Worm (Caenorhabditis elegans) whole organism, L1 larva: Measurements from ENCODE around the gene igcm-2.

Source experiments
- C04F5.9 ChIP-seq: sonication (generic microtip); optimal IDR thresholded peaks from 2 replicates; lab custom pipeline; 2016; ENCODE audit warnings: missing genetic modification characterization, missing compliant biosample characterization
- C16A3.4 ChIP-seq: fragments of 150-350 bp; optimal IDR thresholded peaks from 2 replicates; lab custom pipeline; 2014; ENCODE audit warnings: missing biosample characterization, missing genetic modification characterization
- C34B4.2 ChIP-seq: sonication (generic microtip); optimal IDR thresholded peaks from 2 replicates; lab custom pipeline; 2017; ENCODE audit warnings: mild to moderate bottlenecking, missing genetic modification characterization, missing compliant biosample characterization
- alr-1 ChIP-seq: fragments of 200-800 bp; sonication (Bioruptor generic); optimal IDR thresholded peaks from 2 replicates; lab custom pipeline; 2018; ENCODE audit warnings: borderline replicate concordance, mild to moderate bottlenecking, missing genetic modification characterization, missing compliant biosample characterization
- aly-2 ChIP-seq: fragments of 150-350 bp; optimal IDR thresholded peaks from 2 replicates; lab custom pipeline; 2014; ENCODE audit warnings: missing biosample characterization, missing genetic modification characterization
- blmp-1 ChIP-seq: fragments of 150-350 bp; optimal IDR thresholded peaks from 2 replicates; lab custom pipeline; 2014; ENCODE audit warnings: missing biosample characterization, missing genetic modification characterization
- ces-1 ChIP-seq: fragments of 150-350 bp; optimal IDR thresholded peaks from 2 replicates; lab custom pipeline; 2014; ENCODE audit warnings: missing biosample characterization, missing genetic modification reagents, missing genetic modification characterization
- dpl-1 ChIP-seq, 3 experiments: fragments of 150-350 bp in 2 of 3; sonication (generic microtip) in 1 of 3; optimal IDR thresholded peaks; 2 replicates each; lab custom pipeline; 2014 to 2017; ENCODE audit warnings: missing biosample characterization in 3 of 3, missing genetic modification characterization in 3 of 3, missing genetic modification reagents in 3 of 3
- efl-1 ChIP-seq, 4 experiments: fragments of 150-350 bp; optimal IDR thresholded peaks in 3 of 4; peaks in 1 of 4; 1 replicate in 1 of 4; 2 replicates in 3 of 4; lab custom pipeline; 2014; ENCODE audit warnings: missing biosample characterization in 2 of 4, missing genetic modification characterization in 2 of 4, missing genetic modification reagents in 2 of 4
- efl-3 ChIP-seq: fragments of 200-800 bp; sonication (Bioruptor generic); optimal IDR thresholded peaks from 2 replicates; lab custom pipeline; 2018; ENCODE audit warnings: mild to moderate bottlenecking, missing genetic modification characterization, missing compliant biosample characterization
- egl-27 ChIP-seq, 2 experiments: fragments of 150-350 bp in 1 of 2; sonication (generic microtip); optimal IDR thresholded peaks; 3 replicates each; lab custom pipeline; 2017 to 2018; ENCODE audit warnings: missing biosample characterization in 2 of 2, missing genetic modification characterization in 2 of 2, missing genetic modification reagents in 2 of 2
- elt-2 ChIP-seq: sonication (generic microtip); optimal IDR thresholded peaks from 2 replicates; lab custom pipeline; 2016; ENCODE audit warnings: missing genetic modification characterization, mild to moderate bottlenecking, inconsistent platforms, missing compliant biosample characterization, missing genetic modification reagents
- elt-3 ChIP-seq, 6 experiments: fragments of 150-350 bp in 1 of 6; sonication (generic microtip); optimal IDR thresholded peaks; 2 replicates each; lab custom pipeline; 2017 to 2018; ENCODE audit warnings: missing biosample characterization in 6 of 6, missing genetic modification characterization in 6 of 6, inconsistent platforms in 1 of 6
- ets-5 ChIP-seq: fragments of 200-800 bp; sonication (Bioruptor generic); IDR thresholded peaks from 2 replicates; pipeline ENCODE4 v1.3.6; 2022; ENCODE audit warnings: missing genetic modification characterization, missing compliant biosample characterization
- fkh-10 ChIP-seq: sonication (generic microtip); optimal IDR thresholded peaks from 2 replicates; lab custom pipeline; 2017; ENCODE audit warnings: missing biosample characterization, missing genetic modification reagents, missing genetic modification characterization
- fkh-8 ChIP-seq: sonication (generic microtip); optimal IDR thresholded peaks from 2 replicates; lab custom pipeline; 2016; ENCODE audit warnings: mild to moderate bottlenecking, missing genetic modification characterization, missing compliant biosample characterization
- fos-1 ChIP-seq: fragments of 150-350 bp; optimal IDR thresholded peaks from 2 replicates; lab custom pipeline; 2014; ENCODE audit warnings: missing biosample characterization, missing genetic modification characterization
- grh-1 ChIP-seq: fragments of 200-800 bp; sonication (Bioruptor generic); IDR thresholded peaks from 2 replicates; pipeline ENCODE4 v1.3.6; 2022; ENCODE audit warnings: missing genetic modification reagents, missing genetic modification characterization, missing compliant biosample characterization
- hlh-17 ChIP-seq: fragments of 200-800 bp; sonication (Bioruptor generic); optimal IDR thresholded peaks from 2 replicates; lab custom pipeline; 2018; ENCODE audit warnings: missing genetic modification characterization, mild to moderate bottlenecking, missing compliant biosample characterization, moderate library complexity, borderline replicate concordance
- hlh-4 ChIP-seq: sonication (generic microtip); optimal IDR thresholded peaks from 2 replicates; lab custom pipeline; 2016; ENCODE audit warnings: mild to moderate bottlenecking, missing genetic modification characterization, missing compliant biosample characterization
- hpl-2 ChIP-seq: fragments of 150-350 bp; optimal IDR thresholded peaks from 2 replicates; lab custom pipeline; 2014; ENCODE audit warnings: missing biosample characterization, missing genetic modification reagents, missing genetic modification characterization
- irx-1 ChIP-seq: sonication (generic microtip); optimal IDR thresholded peaks from 2 replicates; lab custom pipeline; 2016; ENCODE audit warnings: missing genetic modification characterization, missing compliant biosample characterization
- isw-1 ChIP-seq: fragments of 200-800 bp; sonication (Bioruptor generic); IDR thresholded peaks from 2 replicates; pipeline ENCODE4 v1.3.6; 2022; ENCODE audit warnings: missing genetic modification characterization, missing compliant biosample characterization
- jun-1 ChIP-seq: fragments of 150-350 bp; optimal IDR thresholded peaks from 2 replicates; lab custom pipeline; 2014; ENCODE audit warnings: missing biosample characterization, missing genetic modification reagents, missing genetic modification characterization
- mep-1 ChIP-seq: fragments of 150-350 bp; optimal IDR thresholded peaks from 2 replicates; lab custom pipeline; 2014; ENCODE audit warnings: missing biosample characterization, missing genetic modification characterization
- nhr-11 ChIP-seq: fragments of 150-350 bp; optimal IDR thresholded peaks from 2 replicates; lab custom pipeline; 2014; ENCODE audit warnings: missing biosample characterization, missing genetic modification characterization
- nhr-19 ChIP-seq: fragments of 200-800 bp; sonication (Bioruptor generic); conservative IDR thresholded peaks from 2 replicates; pipeline ENCODE4 v1.3.6; 2022; ENCODE audit warnings: missing genetic modification characterization, missing compliant biosample characterization
- nhr-28 ChIP-seq: fragments of 150-350 bp; optimal IDR thresholded peaks from 2 replicates; lab custom pipeline; 2014; ENCODE audit warnings: missing biosample characterization, missing genetic modification characterization
- nhr-76 ChIP-seq: sonication (generic microtip); optimal IDR thresholded peaks from 2 replicates; lab custom pipeline; 2017; ENCODE audit warnings: missing biosample characterization, missing genetic modification characterization
- nhr-90 ChIP-seq: sonication (generic microtip); optimal IDR thresholded peaks from 2 replicates; lab custom pipeline; 2016; ENCODE audit warnings: mild to moderate bottlenecking, missing genetic modification characterization, missing compliant biosample characterization; ENCODE audit not compliant: poor library complexity
- pax-3 ChIP-seq: fragments of 200-800 bp; sonication (Bioruptor generic); optimal IDR thresholded peaks from 2 replicates; lab custom pipeline; 2018; ENCODE audit warnings: mild to moderate bottlenecking, missing genetic modification characterization, moderate library complexity, missing compliant biosample characterization
- rnt-1 ChIP-seq: sonication (generic microtip); optimal IDR thresholded peaks from 2 replicates; lab custom pipeline; 2016; ENCODE audit warnings: mild to moderate bottlenecking, missing genetic modification characterization, moderate library complexity, missing compliant biosample characterization
- snpc-4 ChIP-seq: fragments of 150-350 bp; optimal IDR thresholded peaks from 2 replicates; lab custom pipeline; 2014; ENCODE audit warnings: missing biosample characterization, missing genetic modification characterization
- sox-4 ChIP-seq: sonication (generic microtip); optimal IDR thresholded peaks from 2 replicates; lab custom pipeline; 2016; ENCODE audit warnings: missing genetic modification characterization, missing compliant biosample characterization
- swsn-7 ChIP-seq: sonication (generic microtip); optimal IDR thresholded peaks from 2 replicates; lab custom pipeline; 2016; ENCODE audit warnings: missing genetic modification characterization, missing compliant biosample characterization
- unc-130 ChIP-seq: fragments of 150-350 bp; optimal IDR thresholded peaks from 2 replicates; lab custom pipeline; 2017; ENCODE audit warnings: missing biosample characterization, missing genetic modification characterization, inconsistent platforms
- unc-98 ChIP-seq: fragments of 200-800 bp; sonication (Bioruptor generic); IDR thresholded peaks from 2 replicates; pipeline ENCODE4 v1.3.6; 2022; ENCODE audit warnings: missing genetic modification characterization, missing compliant biosample characterization
- vab-15 ChIP-seq: sonication (generic microtip); optimal IDR thresholded peaks from 2 replicates; lab custom pipeline; 2017; ENCODE audit warnings: missing genotype, mild to moderate bottlenecking, missing genetic modification characterization, missing compliant biosample characterization
- xbp-1 ChIP-seq: sonication (generic microtip); optimal IDR thresholded peaks from 2 replicates; lab custom pipeline; 2016; ENCODE audit warnings: missing genetic modification characterization, missing compliant biosample characterization

The igcm-2 gene

ce11 chrX:6364196-6364595 is 27.2 kb downstream of the igcm-2 start, which contains the start of gene C03B1.4:
TSS of gene C03B1.4 (plus strand) at chrX:6364496.
- TF ChIP-seq grh-1 (no peak), elt-2 (tag; lab: Kevin White, UChicago) (no peak), hlh-4 (tag; lab: Kevin White, UChicago) (no peak), elt-3 (tag; optimal IDR thresholded peaks at IDR 0.05; lab: Kevin White, UChicago) (no peak), swsn-7 (no peak), nhr-28 (no peak), ces-1 (GFP tag; lab: Kevin White, UChicago) (no peak), nhr-90 (tag; lab: Kevin White, UChicago) (no peak), efl-1 (optimal IDR thresholded peaks at IDR 0.05; lab: Kevin White, UChicago) (no peak), efl-1 (GFP tag; optimal IDR thresholded peaks at IDR 0.05 in 1 of 2; lab: Kevin White, UChicago) (peak in 1 of 2 experiments; percentile 29)
- TF ChIP-seq, all 84 proteins: peak for 1

DNA sequence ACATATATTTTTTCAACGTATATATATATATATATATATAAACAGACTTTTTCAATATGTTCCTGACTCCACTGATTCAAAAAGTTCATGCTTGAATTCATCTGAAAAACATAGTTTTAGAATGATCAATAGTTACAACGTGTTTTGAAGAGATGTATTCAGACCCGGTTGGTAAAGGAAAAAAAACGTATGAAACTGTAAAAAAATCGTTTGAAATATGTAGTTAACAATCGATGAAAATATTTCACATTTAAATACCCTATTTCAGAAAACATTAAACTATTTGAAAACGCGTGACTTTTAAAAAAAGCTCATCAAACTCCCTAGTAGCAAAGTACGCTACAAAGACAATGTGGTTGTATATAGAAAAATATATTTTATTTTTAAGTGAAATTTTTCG is 30.7 kb downstream of the igcm-2 start, which contains the start of gene C03B1.14:
Gene C03B1.14, minus strand, starts transcription at position 101 of the 400 bp plus-strand sequence.
- TF ChIP-seq nhr-11 (no peak), unc-98 (GFP tag; lab: Robert Waterston, UW) (no peak), sox-4 (tag; lab: Kevin White, UChicago) (no peak), snpc-4 (tag; lab: Kevin White, UChicago) (no peak), efl-3 (GFP tag; lab: Kevin White, UChicago) (no peak), hlh-17 (GFP tag; lab: Kevin White, UChicago) (no peak), egl-27 (tag; optimal IDR thresholded peaks at IDR 0.05; lab: Kevin White, UChicago) (no peak), jun-1 (tag; lab: Kevin White, UChicago) (no peak), fkh-8 (no peak), hpl-2 (no peak), C16A3.4 (no peak), fos-1 (no peak), C34B4.2 (no peak)

ce11 chrX:6360077-6360476 is 31.3 kb downstream of the igcm-2 start:
- no peak for TF ChIP-seq xbp-1 (tag; lab: Kevin White, UChicago)
- no peak for TF ChIP-seq nhr-76 (tag; lab: Kevin White, UChicago)
- no peak for TF ChIP-seq unc-130 (tag; lab: Kevin White, UChicago)
- no peak for TF ChIP-seq ets-5 (GFP tag; lab: Robert Waterston, UW)
- no peak for TF ChIP-seq pax-3
- no peak for TF ChIP-seq blmp-1 (tag; lab: Kevin White, UChicago)
- no peak for TF ChIP-seq aly-2

DNA sequence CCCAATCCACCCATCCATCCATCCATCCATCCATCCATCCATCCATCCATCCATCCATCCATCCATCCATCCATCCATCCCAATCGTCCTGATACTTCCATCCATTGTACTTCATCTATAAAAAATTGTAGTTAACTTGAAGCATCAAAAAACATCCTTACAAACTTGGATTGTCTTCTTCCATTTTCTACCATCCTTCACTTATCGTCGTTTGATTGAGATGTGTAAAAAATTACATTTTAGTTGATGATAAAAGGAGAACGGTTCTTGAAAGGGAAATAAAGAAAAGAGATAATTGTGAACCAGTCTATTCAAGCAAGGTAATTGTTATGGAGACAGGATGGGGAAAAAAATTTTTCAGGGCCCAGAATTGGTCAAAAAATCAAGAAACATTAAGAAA is 33.6 kb downstream of the igcm-2 start, which contains the start of gene C03B1.10:
Gene C03B1.10, minus strand, starts transcription at position 101 of the 400 bp plus-strand sequence.
- TF ChIP-seq ets-5 (GFP tag; lab: Robert Waterston, UW) (no peak), vab-15 (tag; lab: Kevin White, UChicago) (no peak), irx-1 (no peak), nhr-19 (GFP tag; lab: Robert Waterston, UW) (no peak), dpl-1 (GFP tag; optimal IDR thresholded peaks at IDR 0.05; lab: Kevin White, UChicago) (no peak), mep-1 (tag; lab: Kevin White, UChicago) (no peak), elt-3 (tag; optimal IDR thresholded peaks at IDR 0.05; lab: Kevin White, UChicago) (no peak), jun-1 (tag; lab: Kevin White, UChicago) (no peak), isw-1 (no peak), unc-98 (GFP tag; lab: Robert Waterston, UW) (no peak), swsn-7 (no peak), C04F5.9 (tag; lab: Kevin White, UChicago) (no peak), fkh-10 (GFP tag; lab: Kevin White, UChicago) (no peak), rnt-1 (tag; lab: Kevin White, UChicago) (no peak), sox-4 (tag; lab: Kevin White, UChicago) (no peak), alr-1 (tag; lab: Kevin White, UChicago) (no peak)
